Fruit fly (Drosophila melanogaster): Measurements from ENCODE around the gene Tdrd3.

Tdrd3 gene

dm6 chr3L:14784949-14785408 is 1.6 kb upstream of the Tdrd3 start (continued):
- TF ChIP-seq CG4424 (GFP tag; optimal IDR thresholded peaks at IDR 0.05), result peak; percentile 97
- TF ChIP-seq CG31365 (tag; optimal IDR thresholded peaks at IDR 0.05), result peak; percentile 88
- TF ChIP-seq Dll (GFP tag; IDR thresholded peaks at IDR 0.05; ENCODE audit: partially characterized antibody), result no peak
- TF ChIP-seq CG8924 (tag; optimal IDR thresholded peaks at IDR 0.05), result peak; percentile 99
- peak; percentile 86 for TF ChIP-seq Nf-YA (GFP tag; IDR thresholded peaks at IDR 0.05)
- TF ChIP-seq CG4820 (GFP tag; optimal IDR thresholded peaks at IDR 0.05), result peak; percentile 96
- TF ChIP-seq p53 (GFP tag; optimal IDR thresholded peaks at IDR 0.05), result peak; percentile 50
- TF ChIP-seq CG32532 (GFP tag; IDR thresholded peaks at IDR 0.05), result peak; percentile 92
- TF ChIP-seq ac (GFP tag; optimal IDR thresholded peaks at IDR 0.05), result peak; percentile 92
- TF ChIP-seq z (GFP tag; IDR thresholded peaks at IDR 0.05), result no peak
- no peak for TF ChIP-seq chinmo (GFP tag; IDR thresholded peaks at IDR 0.05; ENCODE audit: partially characterized antibody)
- no peak for TF ChIP-seq CG14860 (GFP tag; IDR thresholded peaks at IDR 0.05; ENCODE audit: partially characterized antibody)
- TF ChIP-seq CG2116 (GFP tag; optimal IDR thresholded peaks at IDR 0.05), result peak; percentile 80
- peak; percentile 89 for TF ChIP-seq B-H2 (GFP tag; optimal IDR thresholded peaks at IDR 0.05)
- peak; percentile 81 for TF ChIP-seq da (GFP tag; optimal IDR thresholded peaks at IDR 0.05)
- TF ChIP-seq CG14710 (tag; optimal IDR thresholded peaks at IDR 0.05), result peak; percentile 97
- peak; percentile 91 for TF ChIP-seq CG6654 (GFP tag; optimal IDR thresholded peaks at IDR 0.05)
- TF ChIP-seq NFAT (GFP tag; IDR thresholded peaks at IDR 0.05), result peak; percentile 73
- TF ChIP-seq CG10979 (tag; optimal IDR thresholded peaks at IDR 0.05), result peak; percentile 98
- peak; percentile 95 for TF ChIP-seq tin (GFP tag; optimal IDR thresholded peaks at IDR 0.05)
- no peak for TF ChIP-seq zf30C (GFP tag; optimal IDR thresholded peaks at IDR 0.05)
- TF ChIP-seq Dfd (GFP tag; optimal IDR thresholded peaks at IDR 0.05), result no peak
- peak; percentile 87 for TF ChIP-seq CG17186 (GFP tag; optimal IDR thresholded peaks at IDR 0.05)
- peak; percentile 94 for TF ChIP-seq lmd (GFP tag; IDR thresholded peaks at IDR 0.05)
- TF ChIP-seq gce (GFP tag; IDR thresholded peaks at IDR 0.05), result peak; percentile 61; the same call in 2 of the 3 replicates
- TF ChIP-seq zfh1 (GFP tag; IDR thresholded peaks at IDR 0.05), result peak; percentile 82
- peak; percentile 92 for TF ChIP-seq CG5180 (GFP tag; optimal IDR thresholded peaks at IDR 0.05)
- TF ChIP-seq sens-2 (GFP tag; IDR thresholded peaks at IDR 0.05), result peak; percentile 71; the same call in 1 of the 2 replicates
- peak; percentile 89 for TF ChIP-seq eyg (GFP tag; optimal IDR thresholded peaks at IDR 0.05)
- peak; percentile 94 for TF ChIP-seq Fer3 (tag; optimal IDR thresholded peaks at IDR 0.05)
- TF ChIP-seq peb (GFP tag; IDR thresholded peaks at IDR 0.05), result peak; percentile 78
- peak; percentile 86 for TF ChIP-seq en (GFP tag; optimal IDR thresholded peaks at IDR 0.05)
- TF ChIP-seq lab (GFP tag; optimal IDR thresholded peaks at IDR 0.05), result peak; percentile 97
- TF ChIP-seq CG11398 (GFP tag; optimal IDR thresholded peaks at IDR 0.05), result peak; percentile 89
- TF ChIP-seq lov (optimal IDR thresholded peaks at IDR 0.05), result no peak
- peak; percentile 79; the same call in 2 of the 3 replicates for TF ChIP-seq lov (GFP tag; IDR thresholded peaks at IDR 0.05)
- TF ChIP-seq Nf-YB (GFP tag; optimal IDR thresholded peaks at IDR 0.05), result peak; percentile 88
- TF ChIP-seq PHDP (tag; optimal IDR thresholded peaks at IDR 0.05), result peak; percentile 97
- peak; percentile 96 for TF ChIP-seq CG6813 (GFP tag; optimal IDR thresholded peaks at IDR 0.05)
- TF ChIP-seq CG17568 (GFP tag; optimal IDR thresholded peaks at IDR 0.05), result peak; percentile 96
- peak; percentile 95 for TF ChIP-seq CG15696 (tag; optimal IDR thresholded peaks at IDR 0.05)
- no peak for TF ChIP-seq CG6791 (GFP tag; IDR thresholded peaks at IDR 0.05; ENCODE audit: partially characterized antibody)
- TF ChIP-seq bab2 (GFP tag; optimal IDR thresholded peaks at IDR 0.05), result peak; percentile 94
- TF ChIP-seq sim (GFP tag; IDR thresholded peaks at IDR 0.05), result peak; percentile 54; the same call in 1 of the 2 replicates
- TF ChIP-seq CG34224 (GFP tag; IDR thresholded peaks at IDR 0.05; ENCODE audit: partially characterized antibody), result no peak
- peak; percentile 96 for TF ChIP-seq CG6254 (GFP tag; optimal IDR thresholded peaks at IDR 0.05)
- peak; percentile 95 for TF ChIP-seq CG5245 (GFP tag; optimal IDR thresholded peaks at IDR 0.05)
- TF ChIP-seq CG16863 (GFP tag; optimal IDR thresholded peaks at IDR 0.05), result peak; percentile 94
- peak; percentile 95 for TF ChIP-seq chn (GFP tag; optimal IDR thresholded peaks at IDR 0.05)
- TF ChIP-seq zen2 (GFP tag; IDR thresholded peaks at IDR 0.05; ENCODE audit: partially characterized antibody), result no peak
